Worm (Caenorhabditis elegans) whole organism, L4 larva: ENCODE data around the gene Y60A3A.19.

Source experiments
- gei-8 ChIP-seq: fragments of 200-800 bp; sonication (Bioruptor generic); optimal IDR thresholded peaks from 2 replicates; lab custom pipeline; 2018; ENCODE audit warnings: mild to moderate bottlenecking, missing genetic modification characterization, missing compliant biosample characterization
- nhr-77 ChIP-seq: fragments of 150-350 bp; optimal IDR thresholded peaks from 2 replicates; lab custom pipeline; 2014; ENCODE audit warnings: missing biosample characterization, missing genetic modification characterization

DNA sequence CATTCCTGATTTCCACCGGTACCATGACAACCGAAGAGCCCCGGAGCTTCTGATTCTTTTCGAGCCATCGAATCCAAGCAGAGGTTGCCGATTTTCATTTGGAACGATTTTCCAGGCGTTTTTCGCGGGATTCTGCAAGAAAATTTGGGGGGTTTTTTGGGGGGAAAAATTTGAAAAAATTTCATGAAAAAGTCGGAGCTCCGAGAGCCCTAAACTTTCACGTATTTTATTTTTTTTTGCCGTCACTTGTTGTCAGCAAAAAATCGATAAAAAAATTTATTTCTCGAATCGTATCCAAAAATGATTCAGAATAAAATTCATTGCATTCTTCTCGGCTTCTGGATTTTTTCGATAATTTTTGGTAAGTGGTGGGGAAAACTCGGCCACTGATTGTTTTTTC lies 33.4 kb upstream of the Y60A3A.19 start, which contains the start of gene Y116F11B.13:
- no peak for TF ChIP-seq nhr-77 (tag; lab: Kevin White, UChicago)
- TF ChIP-seq gei-8 = no peak
